Worm (Caenorhabditis elegans) whole organism, L1 larva: ENCODE data around the gene faah-3.

Experiments
- C04F5.9 ChIP-seq: sonication (generic microtip); optimal IDR thresholded peaks from 2 replicates; lab custom pipeline; 2016; ENCODE audit warnings: missing genetic modification characterization, missing compliant biosample characterization
- C16A3.4 ChIP-seq: fragments of 150-350 bp; optimal IDR thresholded peaks from 2 replicates; lab custom pipeline; 2014; ENCODE audit warnings: missing biosample characterization, missing genetic modification characterization
- Y116A8C.19 ChIP-seq: sonication (generic microtip); optimal IDR thresholded peaks from 2 replicates; lab custom pipeline; 2016; ENCODE audit warnings: missing compliant biosample characterization, missing genetic modification characterization, borderline replicate concordance
- alr-1 ChIP-seq: fragments of 200-800 bp; sonication (Bioruptor generic); optimal IDR thresholded peaks from 2 replicates; lab custom pipeline; 2018; ENCODE audit warnings: borderline replicate concordance, mild to moderate bottlenecking, missing genetic modification characterization, missing compliant biosample characterization
- blmp-1 ChIP-seq: fragments of 150-350 bp; optimal IDR thresholded peaks from 2 replicates; lab custom pipeline; 2014; ENCODE audit warnings: missing biosample characterization, missing genetic modification characterization
- ceh-63 ChIP-seq: fragments of 200-800 bp; sonication (Bioruptor generic); optimal IDR thresholded peaks from 2 replicates; lab custom pipeline; 2018; ENCODE audit warnings: mild to moderate bottlenecking, missing genetic modification characterization, missing compliant biosample characterization
- ceh-8 ChIP-seq: fragments of 200-800 bp; sonication (Bioruptor generic); optimal IDR thresholded peaks from 2 replicates; lab custom pipeline; 2018; ENCODE audit warnings: mild to moderate bottlenecking, missing genetic modification characterization, moderate library complexity, missing compliant biosample characterization
- ceh-82 ChIP-seq, 3 experiments: fragments of 150-350 bp in 1 of 3; sonication (generic microtip) in 2 of 3; optimal IDR thresholded peaks; 2 replicates each; lab custom pipeline; 2014 to 2017; ENCODE audit warnings: missing biosample characterization in 3 of 3, missing genetic modification characterization in 3 of 3
- ceh-88 ChIP-seq: fragments of 200-800 bp; sonication (Bioruptor generic); IDR thresholded peaks from 2 replicates; pipeline ENCODE4 v1.3.6; 2022; ENCODE audit warnings: missing genetic modification characterization, missing compliant biosample characterization
- ceh-90 ChIP-seq: sonication (generic microtip); optimal IDR thresholded peaks from 2 replicates; lab custom pipeline; 2016; ENCODE audit warnings: missing genetic modification characterization, missing compliant biosample characterization
- dpl-1 ChIP-seq, 3 experiments: fragments of 150-350 bp in 2 of 3; sonication (generic microtip) in 1 of 3; optimal IDR thresholded peaks; 2 replicates each; lab custom pipeline; 2014 to 2017; ENCODE audit warnings: missing biosample characterization in 3 of 3, missing genetic modification characterization in 3 of 3, missing genetic modification reagents in 3 of 3
- efl-1 ChIP-seq, 4 experiments: fragments of 150-350 bp; optimal IDR thresholded peaks in 3 of 4; peaks in 1 of 4; 1 replicate in 1 of 4; 2 replicates in 3 of 4; lab custom pipeline; 2014; ENCODE audit warnings: missing biosample characterization in 2 of 4, missing genetic modification characterization in 2 of 4, missing genetic modification reagents in 2 of 4
- efl-3 ChIP-seq: fragments of 200-800 bp; sonication (Bioruptor generic); optimal IDR thresholded peaks from 2 replicates; lab custom pipeline; 2018; ENCODE audit warnings: mild to moderate bottlenecking, missing genetic modification characterization, missing compliant biosample characterization
- egl-13 ChIP-seq: sonication (generic microtip); optimal IDR thresholded peaks from 2 replicates; lab custom pipeline; 2016; ENCODE audit warnings: missing genotype, missing genetic modification reagents, missing genetic modification characterization, missing compliant biosample characterization
- elt-2 ChIP-seq: sonication (generic microtip); optimal IDR thresholded peaks from 2 replicates; lab custom pipeline; 2016; ENCODE audit warnings: missing genetic modification characterization, mild to moderate bottlenecking, inconsistent platforms, missing compliant biosample characterization, missing genetic modification reagents
- elt-3 ChIP-seq, 6 experiments: fragments of 150-350 bp in 1 of 6; sonication (generic microtip); optimal IDR thresholded peaks; 2 replicates each; lab custom pipeline; 2017 to 2018; ENCODE audit warnings: missing biosample characterization in 6 of 6, missing genetic modification characterization in 6 of 6, inconsistent platforms in 1 of 6
- fkh-10 ChIP-seq: sonication (generic microtip); optimal IDR thresholded peaks from 2 replicates; lab custom pipeline; 2017; ENCODE audit warnings: missing biosample characterization, missing genetic modification reagents, missing genetic modification characterization
- fkh-4 ChIP-seq: sonication (generic microtip); optimal IDR thresholded peaks from 2 replicates; lab custom pipeline; 2016; ENCODE audit warnings: missing compliant biosample characterization, missing genetic modification characterization, borderline replicate concordance
- fkh-8 ChIP-seq: sonication (generic microtip); optimal IDR thresholded peaks from 2 replicates; lab custom pipeline; 2016; ENCODE audit warnings: mild to moderate bottlenecking, missing genetic modification characterization, missing compliant biosample characterization
- fos-1 ChIP-seq: fragments of 150-350 bp; optimal IDR thresholded peaks from 2 replicates; lab custom pipeline; 2014; ENCODE audit warnings: missing biosample characterization, missing genetic modification characterization
- hlh-17 ChIP-seq: fragments of 200-800 bp; sonication (Bioruptor generic); optimal IDR thresholded peaks from 2 replicates; lab custom pipeline; 2018; ENCODE audit warnings: missing genetic modification characterization, mild to moderate bottlenecking, missing compliant biosample characterization, moderate library complexity, borderline replicate concordance
- hlh-4 ChIP-seq: sonication (generic microtip); optimal IDR thresholded peaks from 2 replicates; lab custom pipeline; 2016; ENCODE audit warnings: mild to moderate bottlenecking, missing genetic modification characterization, missing compliant biosample characterization
- hpl-2 ChIP-seq: fragments of 150-350 bp; optimal IDR thresholded peaks from 2 replicates; lab custom pipeline; 2014; ENCODE audit warnings: missing biosample characterization, missing genetic modification reagents, missing genetic modification characterization
- isw-1 ChIP-seq: fragments of 200-800 bp; sonication (Bioruptor generic); IDR thresholded peaks from 2 replicates; pipeline ENCODE4 v1.3.6; 2022; ENCODE audit warnings: missing genetic modification characterization, missing compliant biosample characterization
- jun-1 ChIP-seq: fragments of 150-350 bp; optimal IDR thresholded peaks from 2 replicates; lab custom pipeline; 2014; ENCODE audit warnings: missing biosample characterization, missing genetic modification reagents, missing genetic modification characterization
- lin-13 ChIP-seq: fragments of 150-350 bp; optimal IDR thresholded peaks from 2 replicates; lab custom pipeline; 2014; ENCODE audit warnings: missing biosample characterization, missing genetic modification reagents, missing genetic modification characterization
- lin-14 ChIP-seq: fragments of 200-800 bp; sonication (Bioruptor generic); optimal IDR thresholded peaks from 2 replicates; lab custom pipeline; 2018; ENCODE audit warnings: mild to moderate bottlenecking, missing genetic modification characterization, moderate library complexity, missing compliant biosample characterization
- lin-15B ChIP-seq: fragments of 150-350 bp; sonication (generic microtip); optimal IDR thresholded peaks from 3 replicates; lab custom pipeline; 2014; ENCODE audit warnings: missing biosample characterization, missing genetic modification characterization
- lsy-2 ChIP-seq, 2 experiments: fragments of 150-350 bp; optimal IDR thresholded peaks; 2 replicates each; lab custom pipeline; 2014; ENCODE audit warnings: missing biosample characterization in 2 of 2, missing genetic modification characterization in 2 of 2
- mdl-1 ChIP-seq, 2 experiments: fragments of 150-350 bp; optimal IDR thresholded peaks; 2 replicates each; lab custom pipeline; 2014 to 2017; ENCODE audit warnings: missing biosample characterization in 2 of 2, missing genetic modification characterization in 2 of 2, inconsistent platforms in 1 of 2
- mef-2 ChIP-seq: fragments of 150-350 bp; optimal IDR thresholded peaks from 2 replicates; lab custom pipeline; 2014; ENCODE audit warnings: missing biosample characterization, missing genetic modification characterization
- mep-1 ChIP-seq: fragments of 150-350 bp; optimal IDR thresholded peaks from 2 replicates; lab custom pipeline; 2014; ENCODE audit warnings: missing biosample characterization, missing genetic modification characterization
- nhr-237 ChIP-seq: fragments of 150-350 bp; optimal IDR thresholded peaks from 2 replicates; lab custom pipeline; 2014; ENCODE audit warnings: missing biosample characterization, missing genetic modification characterization
- nhr-28 ChIP-seq: fragments of 150-350 bp; optimal IDR thresholded peaks from 2 replicates; lab custom pipeline; 2014; ENCODE audit warnings: missing biosample characterization, missing genetic modification characterization
- nhr-47 ChIP-seq: sonication (generic microtip); optimal IDR thresholded peaks from 2 replicates; lab custom pipeline; 2016; ENCODE audit warnings: mild to moderate bottlenecking, missing genetic modification characterization, moderate library complexity, missing compliant biosample characterization
- nhr-71 ChIP-seq: sonication (generic microtip); optimal IDR thresholded peaks from 2 replicates; lab custom pipeline; 2016; ENCODE audit warnings: mild to moderate bottlenecking, missing genetic modification characterization, moderate library complexity, missing compliant biosample characterization
- nhr-76 ChIP-seq: sonication (generic microtip); optimal IDR thresholded peaks from 2 replicates; lab custom pipeline; 2017; ENCODE audit warnings: missing biosample characterization, missing genetic modification characterization
- nhr-77 ChIP-seq: fragments of 150-350 bp; optimal IDR thresholded peaks from 2 replicates; lab custom pipeline; 2014; ENCODE audit warnings: missing biosample characterization, missing genetic modification characterization
- nhr-84 ChIP-seq: sonication (generic microtip); optimal IDR thresholded peaks from 2 replicates; lab custom pipeline; 2017; ENCODE audit warnings: missing biosample characterization, missing genetic modification characterization
- nhr-90 ChIP-seq: sonication (generic microtip); optimal IDR thresholded peaks from 2 replicates; lab custom pipeline; 2016; ENCODE audit warnings: mild to moderate bottlenecking, missing genetic modification characterization, missing compliant biosample characterization; ENCODE audit not compliant: poor library complexity
- pax-3 ChIP-seq: fragments of 200-800 bp; sonication (Bioruptor generic); optimal IDR thresholded peaks from 2 replicates; lab custom pipeline; 2018; ENCODE audit warnings: mild to moderate bottlenecking, missing genetic modification characterization, moderate library complexity, missing compliant biosample characterization
- rnt-1 ChIP-seq: sonication (generic microtip); optimal IDR thresholded peaks from 2 replicates; lab custom pipeline; 2016; ENCODE audit warnings: mild to moderate bottlenecking, missing genetic modification characterization, moderate library complexity, missing compliant biosample characterization
- snpc-4 ChIP-seq: fragments of 150-350 bp; optimal IDR thresholded peaks from 2 replicates; lab custom pipeline; 2014; ENCODE audit warnings: missing biosample characterization, missing genetic modification characterization
- snu-23 ChIP-seq: sonication (generic microtip); optimal IDR thresholded peaks from 2 replicates; lab custom pipeline; 2016; ENCODE audit warnings: missing genetic modification characterization, missing compliant biosample characterization
- sox-4 ChIP-seq: sonication (generic microtip); optimal IDR thresholded peaks from 2 replicates; lab custom pipeline; 2016; ENCODE audit warnings: missing genetic modification characterization, missing compliant biosample characterization
- sptf-1 ChIP-seq: fragments of 150-350 bp; optimal IDR thresholded peaks from 2 replicates; lab custom pipeline; 2014; ENCODE audit warnings: missing biosample characterization, missing genetic modification characterization
- unc-130 ChIP-seq: fragments of 150-350 bp; optimal IDR thresholded peaks from 2 replicates; lab custom pipeline; 2017; ENCODE audit warnings: missing biosample characterization, missing genetic modification characterization, inconsistent platforms
- unc-30 ChIP-seq: sonication (generic microtip); optimal IDR thresholded peaks from 2 replicates; lab custom pipeline; 2017; ENCODE audit warnings: missing biosample characterization, missing genetic modification characterization
- unc-62 ChIP-seq: fragments of 150-350 bp; optimal IDR thresholded peaks from 2 replicates; lab custom pipeline; 2014; ENCODE audit warnings: missing biosample characterization, missing genetic modification reagents, missing genetic modification characterization
- unc-86 ChIP-seq: sonication (generic microtip); optimal IDR thresholded peaks from 2 replicates; lab custom pipeline; 2016; ENCODE audit warnings: missing genetic modification characterization, missing compliant biosample characterization
- vab-15 ChIP-seq: sonication (generic microtip); optimal IDR thresholded peaks from 2 replicates; lab custom pipeline; 2017; ENCODE audit warnings: missing genotype, mild to moderate bottlenecking, missing genetic modification characterization, missing compliant biosample characterization
- ztf-4 ChIP-seq: fragments of 150-350 bp; optimal IDR thresholded peaks from 2 replicates; lab custom pipeline; 2014; ENCODE audit warnings: missing biosample characterization, missing genetic modification characterization

The faah-3 gene

DNA sequence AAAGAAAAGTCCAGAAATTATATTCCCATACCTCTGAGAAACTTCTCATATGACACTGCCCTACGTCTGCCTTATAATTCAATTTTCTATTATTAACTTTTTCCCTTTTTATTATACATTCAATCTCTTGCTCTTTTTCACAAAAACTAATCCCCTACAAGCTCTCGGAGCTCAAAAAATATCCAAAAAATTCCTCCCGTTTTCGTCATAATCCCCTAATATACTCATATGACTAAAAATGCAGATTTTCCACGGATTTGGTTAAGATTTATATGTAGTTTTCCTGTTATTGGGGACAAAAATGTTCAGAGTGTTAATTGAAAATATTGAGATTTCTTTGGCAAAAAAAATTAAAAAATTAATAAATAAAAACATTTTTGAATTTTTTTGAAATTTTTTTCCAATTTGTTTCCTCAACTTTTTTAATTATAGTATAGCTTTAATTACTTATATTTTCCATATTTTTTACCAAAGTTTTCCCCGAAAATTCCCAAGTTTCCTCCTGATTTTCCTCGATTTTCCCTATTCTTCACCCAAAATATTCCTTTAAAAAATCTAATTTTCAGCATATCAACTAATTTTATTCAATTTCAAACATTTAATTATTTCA, 21.0 kb downstream of the faah-3 start, which contains the start of gene lgc-30:
lgc-30 (plus strand) TSS at position 560 of the 610 bp plus-strand sequence.
- TF ChIP-seq fos-1 (tag; lab: Kevin White, UChicago) (no peak), sox-4 (tag; lab: Kevin White, UChicago) (peak; percentile 7), nhr-47 (tag; lab: Kevin White, UChicago) (peak; percentile 49), mep-1 (no peak), C16A3.4 (tag; lab: Kevin White, UChicago) (no peak), hlh-17 (no peak), rnt-1 (tag; lab: Kevin White, UChicago) (no peak), jun-1 (tag; lab: Kevin White, UChicago) (no peak), snu-23 (no peak), dpl-1 (GFP tag; optimal IDR thresholded peaks at IDR 0.05; lab: Kevin White, UChicago) (no peak), ceh-82 (tag; optimal IDR thresholded peaks at IDR 0.05; lab: Kevin White, UChicago) (no peak), snpc-4 (tag; lab: Kevin White, UChicago) (no peak), C04F5.9 (tag; lab: Kevin White, UChicago) (no peak), nhr-84 (tag; lab: Kevin White, UChicago) (no peak), ceh-88 (GFP tag; lab: Robert Waterston, UW) (no peak), hlh-4 (tag; lab: Kevin White, UChicago) (no peak), unc-62 (no peak), Y116A8C.19 (no peak), elt-2 (no peak), efl-3 (GFP tag; lab: Kevin White, UChicago) (no peak), isw-1 (GFP tag; lab: Robert Waterston, UW) (no peak), ceh-8 (no peak), sptf-1 (tag; lab: Kevin White, UChicago) (no peak), unc-86 (tag; lab: Kevin White, UChicago) (no peak), efl-1 (optimal IDR thresholded peaks at IDR 0.05; lab: Kevin White, UChicago) (no peak), efl-1 (GFP tag; optimal IDR thresholded peaks at IDR 0.05 in 1 of 2; lab: Kevin White, UChicago) (no peak), nhr-71 (tag; lab: Kevin White, UChicago) (no peak), ztf-4 (tag; lab: Kevin White, UChicago) (no peak), mef-2 (tag; lab: Kevin White, UChicago) (no peak), fkh-4 (tag; lab: Kevin White, UChicago) (peak; percentile 16), alr-1 (tag; lab: Kevin White, UChicago) (no peak), nhr-77 (tag; lab: Kevin White, UChicago) (no peak), pax-3 (tag; lab: Kevin White, UChicago) (peak; percentile 49), ceh-63 (GFP tag; lab: Kevin White, UChicago) (no peak), unc-130 (no peak), fkh-8 (peak; percentile 74), lsy-2 (tag; optimal IDR thresholded peaks at IDR 0.05; lab: Kevin White, UChicago) (no peak), fkh-10 (GFP tag; lab: Kevin White, UChicago) (no peak), nhr-237 (tag; lab: Kevin White, UChicago) (no peak), nhr-90 (no peak), unc-30 (tag; lab: Kevin White, UChicago) (no peak), lin-13 (GFP tag; lab: Kevin White, UChicago) (no peak), ceh-90 (no peak), blmp-1 (tag; lab: Kevin White, UChicago) (no peak), hpl-2 (GFP tag; lab: Kevin White, UChicago) (no peak), nhr-76 (tag; lab: Kevin White, UChicago) (no peak), mdl-1 (tag; optimal IDR thresholded peaks at IDR 0.05; lab: Kevin White, UChicago) (no peak), elt-3 (tag; optimal IDR thresholded peaks at IDR 0.05; lab: Kevin White, UChicago) (no peak), lin-15B (tag; lab: Kevin White, UChicago) (no peak), egl-13 (tag; lab: Kevin White, UChicago) (no peak), vab-15 (tag; lab: Kevin White, UChicago) (no peak), lin-14 (GFP tag; lab: Kevin White, UChicago) (no peak), nhr-28 (tag; lab: Kevin White, UChicago) (no peak)
